Fruit fly (Drosophila melanogaster) whole organism, embryonic: ENCODE measurements around the gene hob.

ENCODE experiments used
- Antp ChIP-seq: fragments of 200-800 bp; sonication (Bioruptor generic); optimal IDR thresholded peaks from 3 replicates; lab custom pipeline; 2016; ENCODE audit warnings: missing biosample characterization, missing genetic modification characterization
- B-H2 ChIP-seq: fragments of 200-800 bp; sonication (Bioruptor generic); optimal IDR thresholded peaks from 2 replicates; lab custom pipeline; 2018; ENCODE audit warnings: missing biosample characterization, mild to moderate bottlenecking, missing genetic modification characterization
- Blimp-1 ChIP-seq: fragments of 200-800 bp; sonication (Bioruptor generic); optimal IDR thresholded peaks from 3 replicates; lab custom pipeline; 2018; ENCODE audit warnings: missing biosample characterization, missing genetic modification characterization, mild to moderate bottlenecking, moderate library complexity, missing genetic modification reagents
- C15 ChIP-seq: fragments of 200-800 bp; sonication (Bioruptor generic); IDR thresholded peaks from 3 replicates; pipeline ENCODE4 v1.3.6; 2022; ENCODE audit warnings: missing biosample characterization, missing genetic modification characterization
- CG10209 ChIP-seq: fragments of 200-800 bp; sonication (Bioruptor generic); optimal IDR thresholded peaks from 3 replicates; lab custom pipeline; 2017; ENCODE audit warnings: missing biosample characterization, mild to moderate bottlenecking, missing genetic modification characterization, missing genetic modification reagents
- CG10431 ChIP-seq: fragments of 200-800 bp; sonication (Bioruptor generic); optimal IDR thresholded peaks from 3 replicates; lab custom pipeline; 2018; ENCODE audit warnings: missing biosample characterization, mild to moderate bottlenecking, missing genetic modification characterization
- CG11247 ChIP-seq: fragments of 200-800 bp; sonication (Bioruptor generic); IDR thresholded peaks from 2 replicates; pipeline ENCODE4 v1.3.6; 2022; ENCODE audit warnings: missing biosample characterization, missing genetic modification characterization
- CG11504 ChIP-seq: fragments of 200-800 bp; sonication (Bioruptor generic); optimal IDR thresholded peaks from 3 replicates; lab custom pipeline; 2019; ENCODE audit warnings: missing biosample characterization, mild to moderate bottlenecking, missing genetic modification characterization, moderate library complexity
- CG13424 ChIP-seq: fragments of 200-800 bp; sonication (Bioruptor generic); optimal IDR thresholded peaks from 2 replicates; lab custom pipeline; 2019; ENCODE audit warnings: missing biosample characterization, mild to moderate bottlenecking, missing genetic modification characterization, moderate library complexity
- CG15601 ChIP-seq: fragments of 200-800 bp; sonication (Bioruptor generic); optimal IDR thresholded peaks from 3 replicates; lab custom pipeline; 2019; ENCODE audit warnings: missing biosample characterization, mild to moderate bottlenecking, missing genetic modification characterization, moderate library complexity
- CG17612 ChIP-seq: fragments of 200-800 bp; sonication (Bioruptor generic); IDR thresholded peaks from 2 replicates; pipeline ENCODE4 v1.3.6; 2022; ENCODE audit warnings: missing biosample characterization, missing genetic modification characterization
- CG31388 ChIP-seq: fragments of 200-800 bp; sonication (Bioruptor generic); optimal IDR thresholded peaks from 2 replicates; lab custom pipeline; 2016; ENCODE audit warnings: missing biosample characterization, missing genetic modification characterization
- CG32532 ChIP-seq: fragments of 200-800 bp; sonication (Bioruptor generic); IDR thresholded peaks from 2 replicates; pipeline ENCODE4 v1.3.6; 2022; ENCODE audit warnings: missing biosample characterization, missing genetic modification characterization
- CG3838 ChIP-seq: fragments of 200-800 bp; sonication (Bioruptor generic); optimal IDR thresholded peaks from 3 replicates; lab custom pipeline; 2016; ENCODE audit warnings: missing biosample characterization, missing genetic modification characterization
- CG3995 ChIP-seq: fragments of 200-800 bp; sonication (Bioruptor generic); optimal IDR thresholded peaks from 3 replicates; lab custom pipeline; 2016; ENCODE audit warnings: missing biosample characterization, missing genetic modification characterization
- CG4328 ChIP-seq: fragments of 200-800 bp; sonication (Bioruptor generic); optimal IDR thresholded peaks from 3 replicates; lab custom pipeline; 2017; ENCODE audit warnings: missing biosample characterization, missing genetic modification reagents, missing genetic modification characterization
- CG43689 ChIP-seq: fragments of 200-800 bp; sonication (Bioruptor generic); IDR thresholded peaks from 2 replicates; pipeline ENCODE4 v1.3.6; 2022; ENCODE audit warnings: missing biosample characterization, missing genetic modification characterization
- CG4820 ChIP-seq: fragments of 200-800 bp; sonication (Bioruptor generic); optimal IDR thresholded peaks from 3 replicates; lab custom pipeline; 2016; ENCODE audit warnings: missing biosample characterization, missing genetic modification characterization
- CG5180 ChIP-seq: fragments of 200-800 bp; sonication (Bioruptor generic); optimal IDR thresholded peaks from 3 replicates; lab custom pipeline; 2017; ENCODE audit warnings: missing biosample characterization, missing genetic modification characterization, mild to moderate bottlenecking, moderate library complexity, missing genetic modification reagents
- CG6272 ChIP-seq: fragments of 200-800 bp; sonication (Bioruptor generic); IDR thresholded peaks from 2 replicates; pipeline ENCODE4 v1.3.6; 2022; ENCODE audit warnings: missing biosample characterization, missing genetic modification characterization
- CG6791 ChIP-seq: fragments of 200-800 bp; sonication (Bioruptor generic); IDR thresholded peaks from 3 replicates; pipeline ENCODE4 v1.3.6; 2022; ENCODE audit warnings: missing biosample characterization, missing genetic modification characterization; ENCODE audit not compliant: partially characterized antibody
- CG7839 ChIP-seq: fragments of 200-800 bp; sonication (Bioruptor generic); optimal IDR thresholded peaks from 3 replicates; lab custom pipeline; 2018; ENCODE audit warnings: missing biosample characterization, mild to moderate bottlenecking, missing genetic modification characterization, moderate library complexity
- CG7963 ChIP-seq: fragments of 200-800 bp; sonication (Bioruptor generic); IDR thresholded peaks from 3 replicates; pipeline ENCODE4 v1.3.6; 2022; ENCODE audit warnings: missing biosample characterization, missing genetic modification characterization; ENCODE audit not compliant: partially characterized antibody
- D19A ChIP-seq: fragments of 200-800 bp; optimal IDR thresholded peaks from 3 replicates; lab custom pipeline; 2019; ENCODE audit warnings: missing biosample characterization, mild to moderate bottlenecking, missing genetic modification characterization, moderate library complexity
- MESR4 ChIP-seq: fragments of 200-800 bp; sonication (Bioruptor generic); optimal IDR thresholded peaks from 2 replicates; lab custom pipeline; 2018; ENCODE audit warnings: missing biosample characterization, mild to moderate bottlenecking, missing genetic modification characterization, moderate library complexity
- Mrtf ChIP-seq: fragments of 200-800 bp; sonication (Bioruptor generic); IDR thresholded peaks from 3 replicates; pipeline ENCODE4 v1.3.6; 2022; ENCODE audit warnings: missing biosample characterization, missing genetic modification characterization
- Myb ChIP-seq: fragments of 200-800 bp; sonication (Bioruptor generic); optimal IDR thresholded peaks from 2 replicates; lab custom pipeline; 2016; ENCODE audit warnings: missing biosample characterization, missing genetic modification characterization
- Oaz ChIP-seq: fragments of 200-800 bp; sonication (Bioruptor generic); IDR thresholded peaks from 2 replicates; pipeline ENCODE4 v1.3.6; 2022; ENCODE audit warnings: missing biosample characterization, missing genetic modification characterization
- Ptx1 ChIP-seq: fragments of 200-800 bp; sonication (Bioruptor generic); IDR thresholded peaks from 2 replicates; pipeline ENCODE4 v1.3.6; 2022; ENCODE audit warnings: missing biosample characterization, missing genetic modification characterization
- Sox100B ChIP-seq: fragments of 200-800 bp; sonication (Bioruptor generic); optimal IDR thresholded peaks from 3 replicates; lab custom pipeline; 2018; ENCODE audit warnings: missing biosample characterization, mild to moderate bottlenecking, missing genetic modification characterization
- Tbp ChIP-seq: fragments of >200 bp; optimal IDR thresholded peaks from 2 replicates; lab custom pipeline; 2018; ENCODE audit warnings: missing biosample characterization, missing genetic modification characterization
- Xbp1 ChIP-seq: fragments of 200-800 bp; sonication (Bioruptor generic); optimal IDR thresholded peaks from 3 replicates; lab custom pipeline; 2016; ENCODE audit warnings: missing biosample characterization, mild to moderate bottlenecking, missing genetic modification characterization
- YL-1 ChIP-seq: fragments of 200-800 bp; sonication (Bioruptor generic); optimal IDR thresholded peaks from 3 replicates; lab custom pipeline; 2017; ENCODE audit warnings: missing biosample characterization, mild to moderate bottlenecking, missing genetic modification characterization
- ap ChIP-seq: fragments of 200-800 bp; sonication (Bioruptor generic); IDR thresholded peaks from 2 replicates; pipeline ENCODE4 v1.3.6; 2022; ENCODE audit warnings: missing biosample characterization, missing genetic modification characterization
- ara ChIP-seq: fragments of 200-800 bp; sonication (Bioruptor generic); IDR thresholded peaks from 2 replicates; pipeline ENCODE4 v1.3.6; 2022; ENCODE audit warnings: missing biosample characterization, missing genetic modification characterization
- bcd ChIP-seq: fragments of 200-800 bp; sonication (Bioruptor generic); optimal IDR thresholded peaks from 2 replicates; lab custom pipeline; 2017; ENCODE audit warnings: missing biosample characterization, mild to moderate bottlenecking, missing genetic modification characterization
- bowl ChIP-seq: fragments of 200-800 bp; sonication (Bioruptor generic); IDR thresholded peaks from 2 replicates; pipeline ENCODE4 v1.3.6; 2022; ENCODE audit warnings: missing biosample characterization, missing genetic modification characterization
- gce ChIP-seq: fragments of 200-800 bp; sonication (Bioruptor generic); IDR thresholded peaks from 3 replicates; pipeline ENCODE4 v1.3.6; 2022; ENCODE audit warnings: missing biosample characterization, missing genetic modification characterization
- grn ChIP-seq: fragments of 200-800 bp; sonication (Bioruptor generic); optimal IDR thresholded peaks from 3 replicates; lab custom pipeline; 2017; ENCODE audit warnings: missing biosample characterization, missing genetic modification characterization
- gsb-n ChIP-seq: fragments of 200-800 bp; sonication (Bioruptor generic); optimal IDR thresholded peaks from 3 replicates; lab custom pipeline; 2018; ENCODE audit warnings: missing biosample characterization, mild to moderate bottlenecking, missing genetic modification characterization
- lbe ChIP-seq: fragments of 200-800 bp; sonication (Bioruptor generic); optimal IDR thresholded peaks from 2 replicates; lab custom pipeline; 2016; ENCODE audit warnings: missing biosample characterization, mild to moderate bottlenecking, missing genetic modification characterization
- lov ChIP-seq, 2 experiments: fragments of 200-800 bp in 1 of 2; fragments of >200 bp in 1 of 2; sonication (Bioruptor generic) in 1 of 2; IDR thresholded peaks in 1 of 2; optimal IDR thresholded peaks in 1 of 2; 2 replicates in 1 of 2; 3 replicates in 1 of 2; pipeline versions ENCODE4 v1.3.6 to Lab custom; 2017 to 2022; ENCODE audit warnings: missing biosample characterization in 1 of 2, missing genetic modification characterization in 1 of 2
- pita ChIP-seq: fragments of 200-800 bp; sonication (Bioruptor generic); optimal IDR thresholded peaks from 2 replicates; lab custom pipeline; 2017; ENCODE audit warnings: missing biosample characterization, mild to moderate bottlenecking, missing genetic modification characterization
- ranshi ChIP-seq: fragments of 200-800 bp; sonication (Bioruptor generic); IDR thresholded peaks from 2 replicates; pipeline ENCODE4 v1.3.6; 2022; ENCODE audit warnings: missing biosample characterization, missing genetic modification characterization
- rib ChIP-seq: fragments of 200-800 bp; sonication (Bioruptor generic); IDR thresholded peaks from 2 replicates; pipeline ENCODE4 v1.3.6; 2022; ENCODE audit warnings: missing biosample characterization, missing genetic modification characterization
- sd ChIP-seq: fragments of 200-800 bp; sonication (Bioruptor generic); optimal IDR thresholded peaks from 3 replicates; lab custom pipeline; 2018; ENCODE audit warnings: missing biosample characterization, mild to moderate bottlenecking, missing genetic modification characterization, moderate library complexity
- sens-2 ChIP-seq: fragments of 200-800 bp; sonication (Bioruptor generic); IDR thresholded peaks from 2 replicates; pipeline ENCODE4 v1.3.6; 2022; ENCODE audit warnings: missing biosample characterization, missing genetic modification characterization
- slp2 ChIP-seq: fragments of 200-800 bp; sonication (Bioruptor generic); optimal IDR thresholded peaks from 2 replicates; lab custom pipeline; 2016; ENCODE audit warnings: missing biosample characterization, missing genetic modification characterization
- so ChIP-seq: fragments of 200-800 bp; sonication (Bioruptor generic); IDR thresholded peaks from 3 replicates; pipeline ENCODE4 v1.3.6; 2022; ENCODE audit warnings: missing biosample characterization, missing genetic modification characterization
- tgo ChIP-seq: fragments of 200-800 bp; sonication (Bioruptor generic); IDR thresholded peaks from 3 replicates; pipeline ENCODE4 v1.3.6; 2022; ENCODE audit warnings: missing biosample characterization, missing genetic modification characterization
- toy ChIP-seq: fragments of 200-800 bp; sonication (Bioruptor generic); IDR thresholded peaks from 2 replicates; pipeline ENCODE4 v1.3.6; 2022; ENCODE audit warnings: missing biosample characterization, missing genetic modification characterization
- zfh2 ChIP-seq: fragments of 200-800 bp; sonication (Bioruptor generic); optimal IDR thresholded peaks from 2 replicates; lab custom pipeline; 2016; ENCODE audit warnings: missing biosample characterization, missing genetic modification characterization

The hob gene

dm6 chr3L:3164951-3165350, 53.8 kb downstream of the hob start, which contains the start of gene CG32280 (continued):
- TF ChIP-seq tgo (GFP tag; lab: Robert Waterston, UW) (no peak), CG6791 (GFP tag; lab: Robert Waterston, UW) (peak; percentile 89), CG15601 (tag; lab: Kevin White, UChicago) (no peak), Ptx1 (GFP tag; lab: Robert Waterston, UW) (peak; percentile 25; the same call in 1 of the 2 replicates), grn (GFP tag; lab: Kevin White, UChicago) (no peak), CG11247 (GFP tag; lab: Robert Waterston, UW) (no peak), CG3838 (no peak), CG4820 (GFP tag; lab: Kevin White, UChicago) (no peak), CG10209 (GFP tag; lab: Kevin White, UChicago) (no peak), YL-1 (GFP tag; lab: Kevin White, UChicago) (peak; percentile 24), D19A (peak; percentile 17), ap (GFP tag; lab: Robert Waterston, UW) (no peak), bcd (GFP tag; lab: Kevin White, UChicago) (no peak), CG7839 (no peak), so (GFP tag; lab: Robert Waterston, UW) (0 out of 3 replicates have a peak, but pooled peaks have one; percentile 32), Antp (GFP tag; lab: Kevin White, UChicago) (peak; percentile 35), CG32532 (GFP tag; lab: Robert Waterston, UW) (peak; percentile 32; the same call in 1 of the 2 replicates), pita (GFP tag; lab: Kevin White, UChicago) (no peak), Tbp (GFP tag; lab: Kevin White, UChicago) (no peak), CG5180 (no peak), ranshi (GFP tag; lab: Robert Waterston, UW) (no peak), slp2 (peak; percentile 24), lbe (GFP tag; lab: Kevin White, UChicago) (no peak), sd (tag; lab: Kevin White, UChicago) (peak; percentile 82), sens-2 (no peak), Mrtf (no peak), CG31388 (GFP tag; lab: Kevin White, UChicago) (no peak), CG7963 (GFP tag; lab: Robert Waterston, UW) (peak; percentile 66; the same call in 2 of the 3 replicates), CG3995 (GFP tag; lab: Kevin White, UChicago) (peak; percentile 77), bowl (GFP tag; lab: Robert Waterston, UW) (no peak), CG11504 (tag; lab: Kevin White, UChicago) (no peak), zfh2 (peak; percentile 31), toy (GFP tag; lab: Robert Waterston, UW) (no peak), CG43689 (no peak), ara (GFP tag; lab: Robert Waterston, UW) (no peak), MESR4 (GFP tag; lab: Kevin White, UChicago) (peak; percentile 84), CG4328 (no peak), Sox100B (GFP tag; lab: Kevin White, UChicago) (no peak), B-H2 (GFP tag; lab: Kevin White, UChicago) (peak; percentile 20), CG6272 (GFP tag; lab: Robert Waterston, UW) (0 out of 2 replicates have a peak, but pooled peaks have one; percentile 36), Xbp1 (GFP tag; lab: Kevin White, UChicago) (peak; percentile 13), lov (optimal IDR thresholded peaks at IDR 0.05; lab: Kevin White, UChicago) (no peak), lov (GFP tag; IDR thresholded peaks at IDR 0.05; lab: Robert Waterston, UW) (no peak), Oaz (GFP tag; lab: Robert Waterston, UW) (no peak), gsb-n (tag; lab: Kevin White, UChicago) (no peak), CG13424 (no peak), CG10431 (GFP tag; lab: Kevin White, UChicago) (no peak), Myb (GFP tag; lab: Kevin White, UChicago) (peak; percentile 82), rib (GFP tag; lab: Robert Waterston, UW) (no peak), Blimp-1 (GFP tag; lab: Kevin White, UChicago) (no peak), CG17612 (GFP tag; lab: Robert Waterston, UW) (no peak), gce (GFP tag; lab: Robert Waterston, UW) (no peak), C15 (GFP tag; lab: Robert Waterston, UW) (no peak)
